Fruit fly (Drosophila melanogaster): Measurements from ENCODE around the gene CG4098.
A peak's percentile ranks its signal among the peaks of the same experiment; 100 is the strongest.

The CG4098 gene

DNA sequence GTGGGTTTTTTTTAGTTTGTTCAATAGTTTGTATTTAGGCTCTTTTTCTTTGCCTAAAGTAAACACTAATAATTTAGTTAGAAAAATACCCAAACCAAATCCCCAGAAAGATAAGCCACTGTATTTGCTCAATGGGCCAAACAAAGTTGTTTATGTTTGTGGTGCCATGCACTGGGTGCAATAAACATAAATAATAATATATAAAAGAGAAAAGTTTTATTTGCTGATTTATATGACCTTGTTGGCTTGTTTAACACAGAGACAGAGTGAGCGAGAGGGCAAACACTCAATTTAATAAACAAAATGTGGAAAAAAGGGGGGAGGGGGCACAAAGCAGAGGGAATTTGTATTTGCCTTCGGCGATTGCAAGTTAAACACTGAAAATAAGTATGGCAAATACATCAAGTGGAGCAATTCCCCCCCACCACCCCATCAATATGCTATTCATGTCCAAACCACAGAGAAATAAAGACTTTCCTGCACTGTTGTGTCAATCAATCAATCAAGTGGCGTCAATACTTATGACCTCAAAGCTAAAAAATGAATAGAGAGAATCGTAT is 31.4 kb upstream of the CG4098 start (continued):
- no peak for TF ChIP-seq CG12942 (GFP tag; optimal IDR thresholded peaks at IDR 0.05)
- TF ChIP-seq CG15011 (GFP tag; optimal IDR thresholded peaks at IDR 0.05): no peak
- no peak for TF ChIP-seq vnd (GFP tag; IDR thresholded peaks at IDR 0.05; ENCODE audit: partially characterized antibody)
- peak; percentile 71 for TF ChIP-seq Vsx1 (GFP tag; optimal IDR thresholded peaks at IDR 0.05)
- TF ChIP-seq CoRest (tag; optimal IDR thresholded peaks at IDR 0.05): peak; percentile 31
- no peak for TF ChIP-seq CG14965 (GFP tag; optimal IDR thresholded peaks at IDR 0.05; ENCODE audit: borderline replicate concordance)
- no peak for TF ChIP-seq CG17802 (tag; optimal IDR thresholded peaks at IDR 0.05)
- TF ChIP-seq CG1603 (tag; optimal IDR thresholded peaks at IDR 0.05): no peak
- TF ChIP-seq oc (tag; optimal IDR thresholded peaks at IDR 0.05): peak; percentile 15
- TF ChIP-seq CHES-1-like (GFP tag; optimal IDR thresholded peaks at IDR 0.05): no peak
- peak; percentile 66 for TF ChIP-seq Kr (GFP tag; optimal IDR thresholded peaks at IDR 0.05)
- no peak for TF ChIP-seq zf30C (GFP tag; optimal IDR thresholded peaks at IDR 0.05)
- no peak for TF ChIP-seq CG14441 (GFP tag; IDR thresholded peaks at IDR 0.05)
- peak in 1 of 2 experiments; percentile 52 for TF ChIP-seq bsh (GFP tag; optimal IDR thresholded peaks at IDR 0.05)
- TF ChIP-seq CG17361 (GFP tag; IDR thresholded peaks at IDR 0.05): peak; percentile 58; the same call in 1 of the 3 replicates
- TF ChIP-seq CG17328 (GFP tag; IDR thresholded peaks at IDR 0.05): no peak
- no peak for TF ChIP-seq Hmr (GFP tag; optimal IDR thresholded peaks at IDR 0.05)
- peak; percentile 84 for TF ChIP-seq Asciz (GFP tag; optimal IDR thresholded peaks at IDR 0.05)
- TF ChIP-seq Six4 (GFP tag; optimal IDR thresholded peaks at IDR 0.05): no peak
- peak; percentile 7 for TF ChIP-seq Fer3 (tag; optimal IDR thresholded peaks at IDR 0.05)
- no peak for TF ChIP-seq cg (GFP tag; optimal IDR thresholded peaks at IDR 0.05)
- no peak for TF ChIP-seq sob (GFP tag; IDR thresholded peaks at IDR 0.05)
- no peak for TF ChIP-seq CG10274 (GFP tag; optimal IDR thresholded peaks at IDR 0.05)
- TF ChIP-seq CG8388 (GFP tag; optimal IDR thresholded peaks at IDR 0.05): peak; percentile 6
- no peak for TF ChIP-seq HLHmδ (GFP tag; optimal IDR thresholded peaks at IDR 0.05)
- no peak for TF ChIP-seq peb (GFP tag; IDR thresholded peaks at IDR 0.05)
- TF ChIP-seq h (optimal IDR thresholded peaks at IDR 0.05): no peak
- no peak for TF ChIP-seq CG12659 (GFP tag; optimal IDR thresholded peaks at IDR 0.05)
- TF ChIP-seq H15 (GFP tag; IDR thresholded peaks at IDR 0.05): no peak
- no peak for TF ChIP-seq chinmo (GFP tag; IDR thresholded peaks at IDR 0.05; ENCODE audit: partially characterized antibody)
- no peak for TF ChIP-seq CG6689 (GFP tag; IDR thresholded peaks at IDR 0.05)
- no peak for TF ChIP-seq hth (optimal IDR thresholded peaks at IDR 0.05)
- no peak for TF ChIP-seq wdn (GFP tag; IDR thresholded peaks at IDR 0.05)
- peak; percentile 18 for TF ChIP-seq fd96Cb (tag; optimal IDR thresholded peaks at IDR 0.05)
- TF ChIP-seq CG2875 (GFP tag; optimal IDR thresholded peaks at IDR 0.05): peak; percentile 70
- TF ChIP-seq lov (optimal IDR thresholded peaks at IDR 0.05): no peak
- no peak; the same call in 2 of the 3 replicates for TF ChIP-seq lov (GFP tag; IDR thresholded peaks at IDR 0.05)
- TF ChIP-seq CG14014 (GFP tag; IDR thresholded peaks at IDR 0.05): no peak
- TF ChIP-seq gsb-n (tag; optimal IDR thresholded peaks at IDR 0.05): peak; percentile 77
- TF ChIP-seq caup (GFP tag; optimal IDR thresholded peaks at IDR 0.05; ENCODE audit: severe bottlenecking): no peak
- TF ChIP-seq CG17612 (GFP tag; IDR thresholded peaks at IDR 0.05): no peak
- peak; percentile 76 for TF ChIP-seq CG6254 (GFP tag; optimal IDR thresholded peaks at IDR 0.05)
- TF ChIP-seq CG16863 (GFP tag; optimal IDR thresholded peaks at IDR 0.05): no peak
- TF ChIP-seq Bdp1 (GFP tag; optimal IDR thresholded peaks at IDR 0.05): no peak
- no peak for TF ChIP-seq CG8944 (GFP tag; optimal IDR thresholded peaks at IDR 0.05)
- no peak for TF ChIP-seq CG4360 (GFP tag; IDR thresholded peaks at IDR 0.05)
- no peak for TF ChIP-seq Sry-δ (GFP tag; optimal IDR thresholded peaks at IDR 0.05)
- peak; percentile 41 for TF ChIP-seq Sox100B (GFP tag; optimal IDR thresholded peaks at IDR 0.05)
- TF ChIP-seq dmrt11E (tag; optimal IDR thresholded peaks at IDR 0.05): peak; percentile 83
- peak in 1 of 2 experiments; percentile 45 for TF ChIP-seq Hr78 (GFP tag; optimal IDR thresholded peaks at IDR 0.05)
